Fruit fly (Drosophila melanogaster) whole organism, wandering third instar larva: Measurements from ENCODE around the gene gudu.

Experiments
- GATAd ChIP-seq: sonication (Bioruptor generic); optimal IDR thresholded peaks from 2 replicates; lab custom pipeline; 2016; ENCODE audit warnings: missing biosample characterization, missing genetic modification characterization
- Rel ChIP-seq, 2 experiments: fragments of 200-800 bp; sonication (Bioruptor generic) in 1 of 2; optimal IDR thresholded peaks; 2 replicates in 1 of 2; 3 replicates in 1 of 2; lab custom pipeline; 2016 to 2019; ENCODE audit warnings: mild to moderate bottlenecking in 2 of 2, missing biosample characterization in 2 of 2, missing genetic modification characterization in 2 of 2, moderate library complexity in 1 of 2
- Vsx2 ChIP-seq: fragments of 200-300, 225-300 bp; sonication (Bioruptor generic); optimal IDR thresholded peaks from 2 replicates; lab custom pipeline; 2018; ENCODE audit warnings: missing biosample characterization, missing genetic modification characterization; ENCODE audit not compliant: partially characterized antibody
- fru ChIP-seq: fragments of 200-800 bp; sonication (Bioruptor generic); optimal IDR thresholded peaks from 3 replicates; lab custom pipeline; 2016; ENCODE audit warnings: missing biosample characterization, mild to moderate bottlenecking, missing genetic modification characterization
- h ChIP-seq: fragments of 200-800 bp; sonication (Bioruptor generic); optimal IDR thresholded peaks from 3 replicates; lab custom pipeline; 2016; ENCODE audit warnings: missing biosample characterization, mild to moderate bottlenecking, missing genetic modification characterization
- lola ChIP-seq: fragments of >200 bp; optimal IDR thresholded peaks from 2 replicates; lab custom pipeline; 2017; ENCODE audit warnings: missing biosample characterization, missing genetic modification characterization
- sv ChIP-seq: fragments of 200-800 bp; sonication (Bioruptor generic); optimal IDR thresholded peaks from 3 replicates; lab custom pipeline; 2016; ENCODE audit warnings: missing biosample characterization, missing genetic modification characterization
- woc ChIP-seq: sonication (Bioruptor generic); optimal IDR thresholded peaks from 2 replicates; lab custom pipeline; 2016; ENCODE audit warnings: missing biosample characterization, mild to moderate bottlenecking, missing genetic modification characterization

dm6 chr2L:7387813-7388558, at the start of gene gudu, which contains the start of gene CG5149:
- TF ChIP-seq lola (no peak), sv (GFP tag; lab: Kevin White, UChicago) (no peak), woc (GFP tag; lab: Kevin White, UChicago) (no peak), Rel (GFP tag; optimal IDR thresholded peaks at IDR 0.05; lab: Kevin White, UChicago) (no peak), Rel (tag; optimal IDR thresholded peaks at IDR 0.05; lab: Kevin White, UChicago) (no peak), h (GFP tag; lab: Kevin White, UChicago) (peak; percentile 1), GATAd (GFP tag; lab: Kevin White, UChicago) (no peak), fru (GFP tag; lab: Kevin White, UChicago) (no peak), Vsx2 (no peak)
